Worm (Caenorhabditis elegans): ENCODE measurements around the gene C24H11.2.

Gene C24H11.2

ce11 chrIII:11830522-11831489 lies 38.7 kb upstream of the C24H11.2 start (continued):
- TF ChIP-seq zip-11 (GFP tag; IDR thresholded peaks at IDR 0.05) (no peak), nhr-10 (tag; optimal IDR thresholded peaks at IDR 0.05) (no peak), ZK337.2 (GFP tag; IDR thresholded peaks at IDR 0.05) (0 out of 2 replicates have a peak, but pooled peaks have one; percentile 10), lin-13 (GFP tag; optimal IDR thresholded peaks at IDR 0.05) (no peak), F26F4.8 (GFP tag; conservative IDR thresholded peaks at IDR 0.05) (no peak), attf-4 (tag; optimal IDR thresholded peaks at IDR 0.05) (no peak), dmd-6 (GFP tag; IDR thresholded peaks at IDR 0.05) (peak; percentile 16; the same call in 1 of the 2 replicates), F44E2.7 (GFP tag; IDR thresholded peaks at IDR 0.05) (no peak), ceh-82 (tag; optimal IDR thresholded peaks at IDR 0.05) (no peak), lsy-2 (tag; optimal IDR thresholded peaks at IDR 0.05) (peak; percentile 7 to 14), snpc-1.2 (GFP tag; IDR thresholded peaks at IDR 0.05) (peak; percentile 69), nhr-111 (GFP tag; optimal IDR thresholded peaks at IDR 0.05) (peak; percentile 32), nhr-42 (GFP tag; IDR thresholded peaks at IDR 0.05) (0 out of 2 replicates have a peak, but pooled peaks have one; percentile 28), egl-43 (GFP tag; IDR thresholded peaks at IDR 0.05) (peak; percentile 76; the same call in 1 of the 2 replicates), dmd-8 (GFP tag; IDR thresholded peaks at IDR 0.05) (0 out of 2 replicates have a peak, but pooled peaks have one; percentile 5), fos-1 (tag; optimal IDR thresholded peaks at IDR 0.05) (no peak), madf-5 (GFP tag; IDR thresholded peaks at IDR 0.05) (0 out of 4 replicates have a peak, but pooled peaks have one; percentile 34 to 60), ztf-7 (tag; optimal IDR thresholded peaks at IDR 0.05) (no peak), dpl-1 (GFP tag; optimal IDR thresholded peaks at IDR 0.05) (no peak), lin-39 (tag; optimal IDR thresholded peaks at IDR 0.05) (no peak), unc-39 (tag; optimal IDR thresholded peaks at IDR 0.05) (no peak), snpc-4 (tag; optimal IDR thresholded peaks at IDR 0.05) (no peak), Y5F2A.4 (GFP tag; optimal IDR thresholded peaks at IDR 0.05) (no peak), nhr-25 (tag; optimal IDR thresholded peaks at IDR 0.05; ENCODE audit: borderline replicate concordance, insufficient read depth) (no peak), lin-15B (tag; optimal IDR thresholded peaks at IDR 0.05) (no peak), sdz-12 (GFP tag; optimal IDR thresholded peaks at IDR 0.05) (peak; percentile 32), zfp-2 (tag; optimal IDR thresholded peaks at IDR 0.05) (no peak), ces-1 (GFP tag; optimal IDR thresholded peaks at IDR 0.05) (no peak), hmg-1.1 (GFP tag; IDR thresholded peaks at IDR 0.05) (peak; percentile 41; the same call in 1 of the 2 replicates), egl-27 (tag; optimal IDR thresholded peaks at IDR 0.05) (no peak), pqm-1 (tag; optimal IDR thresholded peaks at IDR 0.05) (no peak), ceh-32 (tag; optimal IDR thresholded peaks at IDR 0.05; ENCODE audit: poor library complexity) (no peak), hif-1 (tag; optimal IDR thresholded peaks at IDR 0.05) (peak in 1 of 2 experiments; percentile 30), lim-7 (GFP tag; IDR thresholded peaks at IDR 0.05) (peak; percentile 56), nhr-6 (tag; optimal IDR thresholded peaks at IDR 0.05) (no peak), set-16 (GFP tag; IDR thresholded peaks at IDR 0.05) (peak; percentile 56; the same call in 1 of the 2 replicates), mes-2 (tag; optimal IDR thresholded peaks at IDR 0.05; ENCODE audit: poor library complexity, severe bottlenecking) (peak; percentile 40), Y48G9A.11 (GFP tag; IDR thresholded peaks at IDR 0.05) (0 out of 2 replicates have a peak, but pooled peaks have one; percentile 20), tra-1 (GFP tag; IDR thresholded peaks at IDR 0.05) (peak; percentile 53; the same call in 1 of the 2 replicates), hlh-30 (tag; optimal IDR thresholded peaks at IDR 0.05; ENCODE audit: insufficient read depth) (no peak), daf-12 (tag; optimal IDR thresholded peaks at IDR 0.05) (no peak), ztf-11 (tag; optimal IDR thresholded peaks at IDR 0.05) (no peak), dmd-9 (GFP tag; IDR thresholded peaks at IDR 0.05) (peak; percentile 66; the same call in 1 of the 2 replicates), saeg-2 (GFP tag; IDR thresholded peaks at IDR 0.05) (no peak), ceh-62 (tag; optimal IDR thresholded peaks at IDR 0.05) (no peak), nhr-11 (tag; optimal IDR thresholded peaks at IDR 0.05) (no peak), T26A8.4 (GFP tag; IDR thresholded peaks at IDR 0.05) (peak; percentile 57; the same call in 1 of the 2 replicates), madf-9 (GFP tag; conservative IDR thresholded peaks at IDR 0.05) (0 out of 2 replicates have a peak, but pooled peaks have one; percentile 34)

Measured in whole organism, L4 larva.